Worm (Caenorhabditis elegans) whole organism, L1 larva: ENCODE results near the gene F42A8.1.

Experiments used
- elt-2 ChIP-seq: sonication (generic microtip); optimal IDR thresholded peaks from 2 replicates; lab custom pipeline; 2016; ENCODE audit warnings: missing genetic modification characterization, mild to moderate bottlenecking, inconsistent platforms, missing compliant biosample characterization, missing genetic modification reagents
- nhr-237 ChIP-seq: fragments of 150-350 bp; optimal IDR thresholded peaks from 2 replicates; lab custom pipeline; 2014; ENCODE audit warnings: missing biosample characterization, missing genetic modification characterization
- nhr-71 ChIP-seq: sonication (generic microtip); optimal IDR thresholded peaks from 2 replicates; lab custom pipeline; 2016; ENCODE audit warnings: mild to moderate bottlenecking, missing genetic modification characterization, moderate library complexity, missing compliant biosample characterization
- snpc-4 ChIP-seq: fragments of 150-350 bp; optimal IDR thresholded peaks from 2 replicates; lab custom pipeline; 2014; ENCODE audit warnings: missing biosample characterization, missing genetic modification characterization
- tbx-2 ChIP-seq: sonication (generic microtip); optimal IDR thresholded peaks from 2 replicates; lab custom pipeline; 2016; ENCODE audit warnings: missing genetic modification characterization, missing compliant biosample characterization
- unc-130 ChIP-seq: fragments of 150-350 bp; optimal IDR thresholded peaks from 2 replicates; lab custom pipeline; 2017; ENCODE audit warnings: missing biosample characterization, missing genetic modification characterization, inconsistent platforms

DNA sequence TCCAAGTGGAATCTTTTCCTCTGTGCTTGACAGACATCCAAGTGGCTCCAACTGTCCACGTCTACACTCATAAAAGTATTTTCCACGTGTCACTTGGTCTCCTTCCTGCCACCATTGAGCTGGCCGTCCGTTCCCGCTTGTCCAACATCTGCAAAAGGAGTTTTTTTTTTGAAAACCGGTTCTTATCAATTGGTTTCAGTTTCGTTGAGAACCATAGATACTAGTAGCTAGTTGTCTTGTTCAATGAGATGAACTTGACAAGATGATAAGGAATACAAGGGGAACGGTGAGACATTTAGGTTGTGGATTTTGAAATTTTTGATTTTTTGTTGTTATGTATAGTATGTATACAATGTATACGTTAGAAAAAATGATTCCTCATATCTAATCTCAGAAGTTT is 596 bp downstream of the F42A8.1 start:
- TF ChIP-seq elt-2 (no peak), snpc-4 (tag; lab: Kevin White, UChicago) (no peak), nhr-71 (tag; lab: Kevin White, UChicago) (no peak), tbx-2 (tag; lab: Kevin White, UChicago) (no peak), unc-130 (tag; lab: Kevin White, UChicago) (no peak), nhr-237 (no peak)
